Fruit fly (Drosophila melanogaster): Measurements from ENCODE around the gene CG14137.

CG14137 gene

DNA sequence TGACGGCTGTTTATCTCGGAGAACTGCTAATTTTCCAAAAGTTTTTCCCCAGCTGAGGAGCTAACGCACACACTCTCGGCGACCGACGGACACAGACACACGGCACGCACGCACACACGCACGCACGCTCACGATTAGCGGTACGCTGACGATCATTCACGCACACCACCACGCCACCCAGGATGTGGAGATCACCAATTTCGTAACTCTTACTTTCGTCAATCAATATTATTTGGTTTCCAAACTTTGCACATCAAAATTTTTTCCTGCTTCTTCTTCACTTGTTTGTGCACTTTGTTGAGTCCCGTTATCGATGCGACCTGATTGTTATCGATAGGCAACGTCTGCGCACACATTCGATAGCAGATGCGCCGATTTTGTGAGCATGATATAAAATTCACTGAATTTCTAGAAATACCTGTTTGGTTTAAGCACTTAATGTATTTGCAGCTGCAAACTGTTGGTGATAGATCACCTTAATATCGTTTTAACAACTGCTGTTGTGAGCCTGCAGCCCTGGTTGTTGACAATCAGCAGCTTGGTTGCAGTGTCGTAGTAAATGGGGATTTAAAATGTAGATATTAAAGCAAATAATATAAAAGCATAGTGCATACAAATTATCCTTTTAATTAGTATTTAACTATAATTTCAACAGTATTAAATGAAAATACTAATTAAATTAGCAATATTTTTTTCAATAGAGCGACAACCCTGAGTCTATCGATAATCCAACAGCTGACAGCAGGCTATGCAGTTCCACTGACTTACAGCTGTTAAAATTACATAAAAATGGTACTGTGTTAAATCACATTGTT, 37.7 kb downstream of the CG14137 start, which contains the start of the genes CG7394 and Mob2 (continued):
- peak; percentile 77 for TF ChIP-seq CG12219 (GFP tag; optimal IDR thresholded peaks at IDR 0.05)
- peak; percentile 37 for TF ChIP-seq CG8089 (GFP tag; optimal IDR thresholded peaks at IDR 0.05)
- peak in 2 of 3 experiments; percentile 14 to 83 for TF ChIP-seq Stat92E (GFP tag; optimal IDR thresholded peaks at IDR 0.05)
- no peak for TF ChIP-seq yki (optimal IDR thresholded peaks at IDR 0.05)
- TF ChIP-seq sob (GFP tag; IDR thresholded peaks at IDR 0.05), result peak; percentile 93
- TF ChIP-seq Eip74EF (GFP tag; optimal IDR thresholded peaks at IDR 0.05), result peak in 1 of 2 experiments; percentile 70
- TF ChIP-seq CG6683 (GFP tag; optimal IDR thresholded peaks at IDR 0.05), result peak; percentile 63
- peak; percentile 92 for TF ChIP-seq Sin3A (optimal IDR thresholded peaks at IDR 0.05)
- peak; percentile 65 for TF ChIP-seq CG30431 (GFP tag; optimal IDR thresholded peaks at IDR 0.05)
- TF ChIP-seq Lpt (GFP tag; optimal IDR thresholded peaks at IDR 0.05), result no peak
- peak; percentile 81 for TF ChIP-seq gce (GFP tag; IDR thresholded peaks at IDR 0.05)
- no peak for TF ChIP-seq sc (optimal IDR thresholded peaks at IDR 0.05)
- peak; percentile 65 for TF ChIP-seq sc (GFP tag; optimal IDR thresholded peaks at IDR 0.05)
- peak; percentile 86 for TF ChIP-seq sens-2 (GFP tag; IDR thresholded peaks at IDR 0.05)
- peak; percentile 81 for TF ChIP-seq CG18476 (GFP tag; optimal IDR thresholded peaks at IDR 0.05)
- peak; percentile 81 for TF ChIP-seq tx (GFP tag; optimal IDR thresholded peaks at IDR 0.05)
- TF ChIP-seq mld (GFP tag; IDR thresholded peaks at IDR 0.05; ENCODE audit: partially characterized antibody), result 0 out of 3 replicates have a peak, but pooled peaks have one; percentile 71
- peak; percentile 62 for TF ChIP-seq ato (GFP tag; IDR thresholded peaks at IDR 0.05; ENCODE audit: partially characterized antibody)
- peak; percentile 46 for TF ChIP-seq her (GFP tag; optimal IDR thresholded peaks at IDR 0.05)
- peak; percentile 87 for TF ChIP-seq unc-4 (GFP tag; IDR thresholded peaks at IDR 0.05; ENCODE audit: partially characterized antibody)
- TF ChIP-seq gcm2 (GFP tag; optimal IDR thresholded peaks at IDR 0.05), result peak; percentile 41
- TF ChIP-seq CG2199 (GFP tag; IDR thresholded peaks at IDR 0.05), result no peak
- peak; percentile 91 for TF ChIP-seq cg (GFP tag; optimal IDR thresholded peaks at IDR 0.05)
- peak; percentile 84 for TF ChIP-seq CG2202 (tag; optimal IDR thresholded peaks at IDR 0.05)
- TF ChIP-seq H15 (GFP tag; IDR thresholded peaks at IDR 0.05), result peak; percentile 88
- peak; percentile 93 for TF ChIP-seq Hsf (GFP tag; optimal IDR thresholded peaks at IDR 0.05)
- peak; percentile 73 for TF ChIP-seq CG16863 (GFP tag; optimal IDR thresholded peaks at IDR 0.05)
- TF ChIP-seq CG11456 (GFP tag; IDR thresholded peaks at IDR 0.05), result peak; percentile 93
- TF ChIP-seq CG11247 (GFP tag; IDR thresholded peaks at IDR 0.05), result peak; percentile 92
- TF ChIP-seq E2f2 (GFP tag; IDR thresholded peaks at IDR 0.05), result peak; percentile 70
- no peak for TF ChIP-seq bigmax (GFP tag; optimal IDR thresholded peaks at IDR 0.05)
- TF ChIP-seq lilli (GFP tag; optimal IDR thresholded peaks at IDR 0.05), result peak; percentile 95
- TF ChIP-seq CG1832 (GFP tag; optimal IDR thresholded peaks at IDR 0.05), result no peak
- peak; percentile 86 for TF ChIP-seq CG18262 (tag; optimal IDR thresholded peaks at IDR 0.05)
- TF ChIP-seq dysf (GFP tag; IDR thresholded peaks at IDR 0.05), result peak; percentile 91
- peak; percentile 90 for TF ChIP-seq phol (tag; optimal IDR thresholded peaks at IDR 0.05)
- peak; percentile 96 for TF ChIP-seq CG9932 (GFP tag; IDR thresholded peaks at IDR 0.05)
- peak; percentile 90 for TF ChIP-seq fd3F (GFP tag; optimal IDR thresholded peaks at IDR 0.05)
- TF ChIP-seq CG13894 (tag; optimal IDR thresholded peaks at IDR 0.05), result peak; percentile 70
- TF ChIP-seq Hr51 (GFP tag; optimal IDR thresholded peaks at IDR 0.05), result peak; percentile 88 to 92
- TF ChIP-seq tup (GFP tag; optimal IDR thresholded peaks at IDR 0.05), result peak; percentile 86
- TF ChIP-seq caup (GFP tag; optimal IDR thresholded peaks at IDR 0.05; ENCODE audit: severe bottlenecking), result peak; percentile 83
- peak; percentile 50 for TF ChIP-seq Sry-β (GFP tag; optimal IDR thresholded peaks at IDR 0.05)
- no peak for TF ChIP-seq Kr (GFP tag; optimal IDR thresholded peaks at IDR 0.05)
- peak; percentile 90 for TF ChIP-seq CG7372 (GFP tag; IDR thresholded peaks at IDR 0.05)
- peak; percentile 65 for TF ChIP-seq gsb-n (tag; optimal IDR thresholded peaks at IDR 0.05)
- no peak; the same call in 1 of the 2 replicates for TF ChIP-seq crol (GFP tag; IDR thresholded peaks at IDR 0.05)
- TF ChIP-seq Scr (GFP tag; IDR thresholded peaks at IDR 0.05; ENCODE audit: partially characterized antibody), result peak; percentile 86
- peak; percentile 46 for TF ChIP-seq mirr (GFP tag; optimal IDR thresholded peaks at IDR 0.05)

Measured in whole organism, embryonic.